Worm (Caenorhabditis elegans) whole organism, L3 larva: Measurements from ENCODE around the gene Y43F8C.17.

Experiments
- R02D3.7 ChIP-seq: fragments of 150-350 bp; optimal IDR thresholded peaks from 2 replicates; lab custom pipeline; 2014; ENCODE audit warnings: missing biosample characterization, missing genetic modification characterization
- daf-12 ChIP-seq: fragments of 150-350 bp; optimal IDR thresholded peaks from 2 replicates; lab custom pipeline; 2014; ENCODE audit warnings: missing biosample characterization, missing genetic modification reagents, missing genetic modification characterization
- lin-39 ChIP-seq: fragments of 150-350 bp; optimal IDR thresholded peaks from 2 replicates; lab custom pipeline; 2018; ENCODE audit warnings: missing biosample characterization, missing genetic modification reagents, missing genetic modification characterization
- mdl-1 ChIP-seq: fragments of 150-350 bp; optimal IDR thresholded peaks from 2 replicates; lab custom pipeline; 2014; ENCODE audit warnings: missing biosample characterization, missing genetic modification characterization
- nfya-1 ChIP-seq: sonication (generic microtip); optimal IDR thresholded peaks from 2 replicates; lab custom pipeline; 2017; ENCODE audit warnings: missing genetic modification characterization, mild to moderate bottlenecking, missing compliant biosample characterization, antibody characterized with exemption, moderate library complexity; ENCODE audit not compliant: insufficient read depth
- nhr-11 ChIP-seq: fragments of 150-350 bp; optimal IDR thresholded peaks from 2 replicates; lab custom pipeline; 2014; ENCODE audit warnings: missing biosample characterization, missing genetic modification characterization
- nhr-12 ChIP-seq: fragments of 150-350 bp; optimal IDR thresholded peaks from 2 replicates; lab custom pipeline; 2014; ENCODE audit warnings: missing biosample characterization, missing genetic modification characterization
- nhr-237 ChIP-seq: fragments of 150-350 bp; optimal IDR thresholded peaks from 2 replicates; lab custom pipeline; 2014; ENCODE audit warnings: missing biosample characterization, missing genetic modification characterization
- nhr-28 ChIP-seq: fragments of 150-350 bp; optimal IDR thresholded peaks from 2 replicates; lab custom pipeline; 2014; ENCODE audit warnings: missing biosample characterization, missing genetic modification characterization
- nhr-76 ChIP-seq: fragments of 150-350 bp; sonication (generic microtip); optimal IDR thresholded peaks from 5 replicates; lab custom pipeline; 2014; ENCODE audit warnings: missing biosample characterization, missing genetic modification characterization
- pha-4 ChIP-seq: fragments of 150-350 bp; optimal IDR thresholded peaks from 2 replicates; lab custom pipeline; 2014; ENCODE audit warnings: missing biosample characterization, missing genetic modification reagents, missing genetic modification characterization
- pqm-1 ChIP-seq: fragments of 150-350 bp; optimal IDR thresholded peaks from 2 replicates; lab custom pipeline; 2017; ENCODE audit warnings: missing biosample characterization, missing genetic modification characterization, inconsistent platforms
- snpc-4 ChIP-seq: fragments of 150-350 bp; optimal IDR thresholded peaks from 2 replicates; lab custom pipeline; 2014; ENCODE audit warnings: missing biosample characterization, missing genetic modification characterization
- ztf-11 ChIP-seq: fragments of 150-350 bp; optimal IDR thresholded peaks from 2 replicates; lab custom pipeline; 2014; ENCODE audit warnings: missing biosample characterization, missing genetic modification characterization

- TF ChIP-seq nhr-237 (tag; lab: Kevin White, UChicago) (no peak), nhr-12 (no peak), nfya-1 (tag; lab: Kevin White, UChicago) (no peak), pha-4 (tag; lab: Kevin White, UChicago) (no peak), nhr-76 (no peak), mdl-1 (tag; lab: Kevin White, UChicago) (no peak), pqm-1 (tag; lab: Kevin White, UChicago) (no peak), nhr-11 (tag; lab: Kevin White, UChicago) (no peak), R02D3.7 (tag; lab: Kevin White, UChicago) (no peak), ztf-11 (tag; lab: Kevin White, UChicago) (no peak), lin-39 (tag; lab: Kevin White, UChicago) (no peak), nhr-28 (tag; lab: Kevin White, UChicago) (no peak), daf-12 (tag; lab: Kevin White, UChicago) (no peak), snpc-4 (tag; lab: Kevin White, UChicago) (no peak)
These were observed 47.7 kb upstream of the Y43F8C.17 start for ce11 chrV:19668213-19668612.
